Worm (Caenorhabditis elegans) whole organism, young adult: Measurements from ENCODE around the gene str-243.

ENCODE experiments used
- B0019.2 ChIP-seq: fragments of 200-800 bp; sonication (Bioruptor generic); conservative IDR thresholded peaks from 2 replicates; pipeline ENCODE4 v1.3.6; 2022; ENCODE audit warnings: missing genetic modification reagents, missing genetic modification characterization, missing compliant biosample characterization
- C17E4.6 ChIP-seq: fragments of 200-800 bp; sonication (Bioruptor generic); IDR thresholded peaks from 2 replicates; pipeline ENCODE4 v1.3.6; 2022; ENCODE audit warnings: missing genetic modification reagents, missing genetic modification characterization, missing compliant biosample characterization
- F52B5.7 ChIP-seq: sonication (generic microtip); optimal IDR thresholded peaks from 2 replicates; lab custom pipeline; 2016; ENCODE audit warnings: mild to moderate bottlenecking, missing genetic modification characterization, missing compliant biosample characterization
- F55B11.4 ChIP-seq: sonication (generic microtip); optimal IDR thresholded peaks from 2 replicates; lab custom pipeline; 2016; ENCODE audit warnings: missing compliant biosample characterization, missing genetic modification characterization, borderline replicate concordance; ENCODE audit not compliant: insufficient read depth
- F57A8.1 ChIP-seq: fragments of 200-800 bp; sonication (Bioruptor generic); optimal IDR thresholded peaks from 2 replicates; lab custom pipeline; 2018; ENCODE audit warnings: mild to moderate bottlenecking, missing genetic modification characterization, moderate library complexity, missing compliant biosample characterization
- K11D2.4 ChIP-seq: fragments of 200-800 bp; sonication (Bioruptor generic); IDR thresholded peaks from 2 replicates; pipeline ENCODE4 v1.3.6; 2022; ENCODE audit warnings: missing genetic modification reagents, missing genetic modification characterization, missing compliant biosample characterization
- K12H6.12 ChIP-seq: fragments of 200-800 bp; sonication (Bioruptor generic); optimal IDR thresholded peaks from 2 replicates; lab custom pipeline; 2018; ENCODE audit warnings: mild to moderate bottlenecking, missing genetic modification characterization, missing compliant biosample characterization
- T26A5.8 ChIP-seq: sonication (generic microtip); optimal IDR thresholded peaks from 2 replicates; lab custom pipeline; 2016; ENCODE audit warnings: missing genetic modification characterization, missing compliant biosample characterization
- Y53F4B.3 ChIP-seq: fragments of 200-800 bp; sonication (Bioruptor generic); IDR thresholded peaks from 2 replicates; pipeline ENCODE4 v1.3.6; 2022; ENCODE audit warnings: missing genetic modification reagents, missing genetic modification characterization, missing compliant biosample characterization
- Y95B8A.8 ChIP-seq: fragments of 200-800 bp; sonication (Bioruptor generic); IDR thresholded peaks from 2 replicates; pipeline ENCODE4 v1.3.6; 2022; ENCODE audit warnings: missing genetic modification reagents, missing genetic modification characterization, missing compliant biosample characterization
- ZK185.1 ChIP-seq: sonication (generic microtip); optimal IDR thresholded peaks from 2 replicates; lab custom pipeline; 2016; ENCODE audit warnings: mild to moderate bottlenecking, missing genetic modification characterization, missing compliant biosample characterization; ENCODE audit not compliant: poor library complexity, severe bottlenecking
- aptf-2 ChIP-seq: fragments of 200-800 bp; sonication (Bioruptor generic); conservative IDR thresholded peaks from 2 replicates; pipeline ENCODE4 v1.3.6; 2022; ENCODE audit warnings: missing genetic modification reagents, missing genetic modification characterization, missing compliant biosample characterization
- aptf-3 ChIP-seq: fragments of 200-800 bp; sonication (Bioruptor generic); IDR thresholded peaks from 2 replicates; pipeline ENCODE4 v1.3.6; 2022; ENCODE audit warnings: missing genetic modification characterization, missing compliant biosample characterization
- atf-7 ChIP-seq: sonication (generic microtip); optimal IDR thresholded peaks from 2 replicates; lab custom pipeline; 2017; ENCODE audit warnings: mild to moderate bottlenecking, missing genetic modification characterization, missing compliant biosample characterization
- bed-2 ChIP-seq: fragments of 200-800 bp; sonication (Bioruptor generic); IDR thresholded peaks from 2 replicates; pipeline ENCODE4 v1.3.6; 2022; ENCODE audit warnings: missing genetic modification reagents, missing genetic modification characterization, missing compliant biosample characterization
- ceh-100 ChIP-seq: fragments of 200-800 bp; sonication (Bioruptor generic); IDR thresholded peaks from 2 replicates; pipeline ENCODE4 v1.3.6; 2022; ENCODE audit warnings: missing genetic modification reagents, missing genetic modification characterization, missing compliant biosample characterization
- ceh-40 ChIP-seq: fragments of 200-800 bp; sonication (Bioruptor generic); IDR thresholded peaks from 2 replicates; pipeline ENCODE4 v1.3.6; 2022; ENCODE audit warnings: missing genetic modification characterization, missing compliant biosample characterization
- dox-1 ChIP-seq: fragments of 200-800 bp; sonication (Bioruptor generic); IDR thresholded peaks from 2 replicates; pipeline ENCODE4 v1.3.6; 2022; ENCODE audit warnings: missing genetic modification reagents, missing genetic modification characterization, missing compliant biosample characterization
- efl-1 ChIP-seq: fragments of 150-350 bp; optimal IDR thresholded peaks from 2 replicates; lab custom pipeline; 2014; ENCODE audit warnings: missing biosample characterization, missing genetic modification reagents, missing genetic modification characterization
- egrh-3 ChIP-seq: fragments of 200-800 bp; sonication (Bioruptor generic); IDR thresholded peaks from 2 replicates; pipeline ENCODE4 v1.3.6; 2022; ENCODE audit warnings: missing genetic modification reagents, missing genetic modification characterization, missing compliant biosample characterization
- fkh-3 ChIP-seq: sonication (generic microtip); optimal IDR thresholded peaks from 2 replicates; lab custom pipeline; 2016; ENCODE audit warnings: mild to moderate bottlenecking, missing genetic modification characterization, missing compliant biosample characterization
- gei-17 ChIP-seq: fragments of 200-800 bp; sonication (Bioruptor generic); optimal IDR thresholded peaks from 2 replicates; lab custom pipeline; 2018; ENCODE audit warnings: mild to moderate bottlenecking, missing genetic modification characterization, missing compliant biosample characterization
- hrde-1 ChIP-seq: sonication (generic microtip); optimal IDR thresholded peaks from 2 replicates; lab custom pipeline; 2016; ENCODE audit warnings: missing genetic modification characterization, mild to moderate bottlenecking, missing compliant biosample characterization, moderate library complexity, missing genotype, missing genetic modification reagents, borderline replicate concordance
- lag-1 ChIP-seq: fragments of 200-800 bp; sonication (Bioruptor generic); IDR thresholded peaks from 2 replicates; pipeline ENCODE4 v1.3.6; 2022; ENCODE audit warnings: missing genetic modification reagents, missing genetic modification characterization, missing compliant biosample characterization
- lsy-27 ChIP-seq: sonication (generic microtip); optimal IDR thresholded peaks from 2 replicates; lab custom pipeline; 2017; ENCODE audit warnings: missing genetic modification characterization, mild to moderate bottlenecking, missing compliant biosample characterization, antibody characterized with exemption, missing genotype, borderline replicate concordance; ENCODE audit not compliant: insufficient read depth
- madf-10 ChIP-seq: sonication (generic microtip); optimal IDR thresholded peaks from 2 replicates; lab custom pipeline; 2016; ENCODE audit warnings: mild to moderate bottlenecking, missing genetic modification characterization, missing compliant biosample characterization
- madf-3 ChIP-seq: fragments of 200-800 bp; sonication (Bioruptor generic); IDR thresholded peaks from 2 replicates; pipeline ENCODE4 v1.3.6; 2022; ENCODE audit warnings: missing genetic modification reagents, missing genetic modification characterization, missing compliant biosample characterization
- madf-6 ChIP-seq: fragments of 200-800 bp; sonication (Bioruptor generic); IDR thresholded peaks from 2 replicates; pipeline ENCODE4 v1.3.6; 2022; ENCODE audit warnings: missing genetic modification reagents, missing genetic modification characterization, missing compliant biosample characterization
- mcd-1 ChIP-seq: fragments of 200-800 bp; sonication (Bioruptor generic); IDR thresholded peaks from 2 replicates; pipeline ENCODE4 v1.3.6; 2022; ENCODE audit warnings: missing genetic modification reagents, missing genetic modification characterization, missing compliant biosample characterization
- nfya-1 ChIP-seq: sonication (generic microtip); optimal IDR thresholded peaks from 2 replicates; lab custom pipeline; 2017; ENCODE audit warnings: antibody characterized with exemption, missing compliant biosample characterization, missing genetic modification characterization, borderline replicate concordance; ENCODE audit not compliant: insufficient read depth
- nfya-2 ChIP-seq: fragments of 200-800 bp; sonication (Bioruptor generic); IDR thresholded peaks from 2 replicates; pipeline ENCODE4 v1.3.6; 2022; ENCODE audit warnings: missing genetic modification reagents, missing genetic modification characterization, missing compliant biosample characterization
- nfyb-1 ChIP-seq: fragments of 200-800 bp; sonication (Bioruptor generic); IDR thresholded peaks from 2 replicates; pipeline ENCODE4 v1.3.6; 2022; ENCODE audit warnings: missing genetic modification reagents, missing genetic modification characterization, missing compliant biosample characterization
- nhr-80 ChIP-seq: sonication (generic microtip); optimal IDR thresholded peaks from 2 replicates; lab custom pipeline; 2016; ENCODE audit warnings: missing genetic modification characterization, missing compliant biosample characterization
- pbrm-1 ChIP-seq: fragments of 200-800 bp; sonication (Bioruptor generic); IDR thresholded peaks from 2 replicates; pipeline ENCODE4 v1.3.6; 2022; ENCODE audit warnings: missing genetic modification reagents, missing genetic modification characterization, missing compliant biosample characterization
- rcor-1 ChIP-seq: fragments of 200-800 bp; sonication (Bioruptor generic); IDR thresholded peaks from 2 replicates; pipeline ENCODE4 v1.3.6; 2022; ENCODE audit warnings: missing genetic modification reagents, missing genetic modification characterization, missing compliant biosample characterization
- repo-1 ChIP-seq: sonication (generic microtip); optimal IDR thresholded peaks from 2 replicates; lab custom pipeline; 2017; ENCODE audit warnings: mild to moderate bottlenecking, missing genetic modification characterization, missing compliant biosample characterization
- sea-2 ChIP-seq: fragments of 200-800 bp; sonication (Bioruptor generic); IDR thresholded peaks from 2 replicates; pipeline ENCODE4 v1.3.6; 2022; ENCODE audit warnings: missing genetic modification characterization, missing compliant biosample characterization
- snpc-1.1 ChIP-seq: sonication (generic microtip); optimal IDR thresholded peaks from 2 replicates; lab custom pipeline; 2017; ENCODE audit warnings: missing genetic modification characterization, mild to moderate bottlenecking, missing compliant biosample characterization, antibody characterized with exemption, moderate library complexity, missing genotype, missing genetic modification reagents; ENCODE audit not compliant: insufficient read depth
- snpc-1.3 ChIP-seq: sonication (generic microtip); optimal IDR thresholded peaks from 2 replicates; lab custom pipeline; 2017; ENCODE audit warnings: missing genetic modification characterization, mild to moderate bottlenecking, missing compliant biosample characterization, antibody characterized with exemption, moderate library complexity, missing genotype, missing genetic modification reagents; ENCODE audit not compliant: insufficient read depth
- snpc-3.4 ChIP-seq: sonication (generic microtip); optimal IDR thresholded peaks from 2 replicates; lab custom pipeline; 2017; ENCODE audit warnings: missing genetic modification characterization, mild to moderate bottlenecking, missing compliant biosample characterization, antibody characterized with exemption, moderate library complexity, missing genotype, missing genetic modification reagents
- somi-1 ChIP-seq: fragments of 200-800 bp; sonication (Bioruptor generic); optimal IDR thresholded peaks from 2 replicates; lab custom pipeline; 2018; ENCODE audit warnings: mild to moderate bottlenecking, missing genetic modification characterization, missing compliant biosample characterization
- tbp1 ChIP-seq: fragments of 200-800 bp; sonication (Bioruptor generic); optimal IDR thresholded peaks from 2 replicates; lab custom pipeline; 2018; ENCODE audit warnings: mild to moderate bottlenecking, missing genetic modification characterization, missing compliant biosample characterization
- tbx-9 ChIP-seq: sonication (generic microtip); optimal IDR thresholded peaks from 2 replicates; lab custom pipeline; 2016; ENCODE audit warnings: borderline replicate concordance, missing genetic modification characterization, inconsistent platforms, missing compliant biosample characterization
- tlf-1 ChIP-seq: fragments of 200-800 bp; sonication (Bioruptor generic); optimal IDR thresholded peaks from 2 replicates; lab custom pipeline; 2018; ENCODE audit warnings: mild to moderate bottlenecking, missing genetic modification characterization, missing compliant biosample characterization
- zfh-2 ChIP-seq: fragments of 200-800 bp; sonication (Bioruptor generic); conservative IDR thresholded peaks from 2 replicates; pipeline ENCODE4 v1.3.6; 2022; ENCODE audit warnings: missing genetic modification reagents, missing genetic modification characterization, missing compliant biosample characterization
- ztf-18 ChIP-seq: sonication (generic microtip); optimal IDR thresholded peaks from 2 replicates; lab custom pipeline; 2016; ENCODE audit warnings: missing genotype, mild to moderate bottlenecking, missing genetic modification characterization, missing compliant biosample characterization
- ztf-22 ChIP-seq: fragments of 200-800 bp; sonication (Bioruptor generic); optimal IDR thresholded peaks from 2 replicates; lab custom pipeline; 2018; ENCODE audit warnings: mild to moderate bottlenecking, missing genetic modification characterization, moderate library complexity, missing compliant biosample characterization
- ztf-3 ChIP-seq: fragments of 200-800 bp; sonication (Bioruptor generic); optimal IDR thresholded peaks from 2 replicates; lab custom pipeline; 2018; ENCODE audit warnings: mild to moderate bottlenecking, missing genetic modification characterization, missing compliant biosample characterization

str-243 gene

DNA sequence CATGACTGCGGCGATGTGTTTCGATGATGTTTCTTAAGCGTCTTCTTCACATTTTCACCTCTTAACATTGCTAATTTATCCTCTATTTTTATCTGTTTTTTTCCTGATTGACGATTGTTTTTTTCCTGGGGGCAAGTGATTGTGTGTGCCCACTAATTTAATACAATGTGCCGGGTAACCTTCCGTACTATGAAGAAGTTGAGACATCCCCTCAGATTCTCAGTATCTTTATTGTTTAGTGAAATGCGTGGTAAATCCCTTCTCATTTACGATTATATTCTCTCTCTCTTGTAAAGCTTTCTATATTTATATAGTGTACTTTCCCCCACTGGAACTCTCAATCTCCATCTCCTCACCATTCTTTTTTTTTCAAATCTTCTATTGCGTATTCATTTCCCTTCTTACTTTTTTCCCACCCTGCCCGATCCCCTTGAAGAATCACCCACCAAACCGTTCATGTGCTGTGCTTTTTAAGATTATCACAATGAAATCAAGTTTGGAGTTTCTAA, 46.2 kb upstream of the str-243 start (continued):
- TF ChIP-seq C17E4.6 (GFP tag; lab: Robert Waterston, UW), result no peak
- peak; percentile 6 for TF ChIP-seq ztf-18 (tag; lab: Kevin White, UChicago)
- TF ChIP-seq aptf-3 (GFP tag; lab: Robert Waterston, UW), result no peak
- no peak for TF ChIP-seq madf-10 (tag; lab: Kevin White, UChicago)
- TF ChIP-seq nfyb-1 (GFP tag; lab: Robert Waterston, UW), result no peak
- TF ChIP-seq K11D2.4, result no peak
- no peak for TF ChIP-seq mcd-1 (GFP tag; lab: Robert Waterston, UW)
- no peak for TF ChIP-seq sea-2 (GFP tag; lab: Robert Waterston, UW)
- no peak for TF ChIP-seq nfya-1
- TF ChIP-seq lag-1 (GFP tag; lab: Robert Waterston, UW), result no peak
- no peak for TF ChIP-seq rcor-1 (GFP tag; lab: Robert Waterston, UW)
- no peak for TF ChIP-seq aptf-2 (GFP tag; lab: Robert Waterston, UW)
- no peak for TF ChIP-seq bed-2 (GFP tag; lab: Robert Waterston, UW)
- TF ChIP-seq ceh-40 (GFP tag; lab: Robert Waterston, UW), result no peak
- TF ChIP-seq T26A5.8 (tag; lab: Kevin White, UChicago), result no peak
- TF ChIP-seq B0019.2, result no peak
- no peak for TF ChIP-seq snpc-1.3 (tag; lab: Kevin White, UChicago)
- no peak for TF ChIP-seq F55B11.4 (tag; lab: Kevin White, UChicago)
- no peak for TF ChIP-seq lsy-27 (tag; lab: Kevin White, UChicago)
- no peak for TF ChIP-seq atf-7
- TF ChIP-seq egrh-3 (GFP tag; lab: Robert Waterston, UW), result no peak
- TF ChIP-seq F57A8.1 (GFP tag; lab: Kevin White, UChicago), result no peak
- no peak for TF ChIP-seq tlf-1
- no peak for TF ChIP-seq Y53F4B.3 (GFP tag; lab: Robert Waterston, UW)
- TF ChIP-seq snpc-3.4 (tag; lab: Kevin White, UChicago), result peak; percentile 63
- TF ChIP-seq hrde-1 (tag; lab: Kevin White, UChicago), result no peak
- TF ChIP-seq madf-3 (GFP tag; lab: Robert Waterston, UW), result no peak
- TF ChIP-seq zfh-2 (GFP tag; lab: Robert Waterston, UW), result no peak
- TF ChIP-seq gei-17 (GFP tag; lab: Kevin White, UChicago), result no peak
- no peak for TF ChIP-seq ztf-22 (GFP tag; lab: Kevin White, UChicago)
- no peak for TF ChIP-seq tbx-9 (tag; lab: Kevin White, UChicago)
- TF ChIP-seq tbp1, result peak; percentile 23
- TF ChIP-seq madf-6, result peak; percentile 33; the same call in 1 of the 2 replicates
- TF ChIP-seq ceh-100, result no peak
- no peak for TF ChIP-seq dox-1 (GFP tag; lab: Robert Waterston, UW)
- TF ChIP-seq somi-1, result no peak
- TF ChIP-seq nfya-2, result no peak
- no peak for TF ChIP-seq nhr-80 (tag; lab: Kevin White, UChicago)
- no peak for TF ChIP-seq ztf-3 (GFP tag; lab: Kevin White, UChicago)
- TF ChIP-seq snpc-1.1 (tag; lab: Kevin White, UChicago), result no peak
- TF ChIP-seq pbrm-1, result 0 out of 2 replicates have a peak, but pooled peaks have one; percentile 11
- no peak for TF ChIP-seq F52B5.7 (tag; lab: Kevin White, UChicago)
- TF ChIP-seq efl-1, result no peak
- no peak for TF ChIP-seq fkh-3
- TF ChIP-seq ZK185.1 (tag; lab: Kevin White, UChicago), result no peak
- TF ChIP-seq K12H6.12, result no peak
- TF ChIP-seq repo-1 (tag; lab: Kevin White, UChicago), result no peak
- no peak for TF ChIP-seq Y95B8A.8 (GFP tag; lab: Robert Waterston, UW)
